Worm (Caenorhabditis elegans): ENCODE results near the gene lys-4.

DNA sequence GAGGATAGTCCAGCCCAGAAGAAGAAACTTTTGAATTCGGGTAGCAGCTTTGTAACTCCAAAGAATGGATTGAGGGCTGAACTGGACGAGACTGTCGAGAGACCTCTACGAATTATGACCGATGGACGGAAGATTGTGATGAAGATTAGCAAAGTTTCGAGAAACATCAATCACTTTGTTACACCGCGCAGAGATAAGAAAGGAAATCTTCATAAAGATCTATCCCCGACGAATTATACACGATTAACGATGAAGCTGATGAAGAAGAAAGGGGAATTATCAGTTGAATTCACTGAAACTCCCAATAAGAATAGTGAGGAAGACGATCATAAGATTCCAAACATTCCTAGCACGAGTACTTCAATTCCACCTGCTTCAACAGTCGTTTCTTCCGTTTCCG is 23.3 kb downstream of the lys-4 start:
- TF ChIP-seq F13C5.2 (tag; optimal IDR thresholded peaks at IDR 0.05) (no peak), aly-1 (tag; optimal IDR thresholded peaks at IDR 0.05) (no peak), ama-1 (optimal IDR thresholded peaks at IDR 0.05) (no peak), pes-1 (GFP tag; IDR thresholded peaks at IDR 0.05) (no peak), tbx-11 (GFP tag; IDR thresholded peaks at IDR 0.05) (no peak), ets-7 (tag; optimal IDR thresholded peaks at IDR 0.05) (no peak), tra-4 (tag; optimal IDR thresholded peaks at IDR 0.05) (no peak), sea-1 (GFP tag; conservative IDR thresholded peaks at IDR 0.05) (no peak), hnd-1 (tag; optimal IDR thresholded peaks at IDR 0.05) (no peak), B0310.2 (tag; optimal IDR thresholded peaks at IDR 0.05) (no peak), ceh-36 (tag; optimal IDR thresholded peaks at IDR 0.05) (no peak), flt-1 (GFP tag; IDR thresholded peaks at IDR 0.05) (no peak)
